Fruit fly (Drosophila melanogaster) whole organism, embryonic: Measurements from ENCODE around the gene nonC.
A peak's percentile ranks its signal among the peaks of the same experiment; 100 is the strongest.

Experiments used
- Blimp-1 ChIP-seq: fragments of 200-800 bp; sonication (Bioruptor generic); optimal IDR thresholded peaks from 3 replicates; lab custom pipeline; 2018; ENCODE audit warnings: missing biosample characterization, missing genetic modification characterization, mild to moderate bottlenecking, moderate library complexity, missing genetic modification reagents
- CG10543 ChIP-seq: fragments of 200-800 bp; sonication (Bioruptor generic); optimal IDR thresholded peaks from 3 replicates; lab custom pipeline; 2017; ENCODE audit warnings: missing biosample characterization, mild to moderate bottlenecking, missing genetic modification characterization, moderate library complexity
- CG10979 ChIP-seq: fragments of 200-800 bp; sonication (Bioruptor generic); optimal IDR thresholded peaks from 2 replicates; lab custom pipeline; 2018; ENCODE audit warnings: missing biosample characterization, mild to moderate bottlenecking, missing genetic modification characterization, moderate library complexity
- CG11456 ChIP-seq: fragments of 200-800 bp; sonication (Bioruptor generic); IDR thresholded peaks from 3 replicates; pipeline ENCODE4 v1.3.6; 2022; ENCODE audit warnings: missing biosample characterization, missing genetic modification characterization
- CG12071 ChIP-seq: fragments of 200-800 bp; sonication (Bioruptor generic); optimal IDR thresholded peaks from 3 replicates; lab custom pipeline; 2018; ENCODE audit warnings: missing biosample characterization, mild to moderate bottlenecking, missing genetic modification characterization
- CG12391 ChIP-seq: fragments of 200-800 bp; sonication (Bioruptor generic); optimal IDR thresholded peaks from 3 replicates; lab custom pipeline; 2018; ENCODE audit warnings: missing biosample characterization, mild to moderate bottlenecking, missing genetic modification characterization, moderate library complexity
- CG12942 ChIP-seq: fragments of 200-800 bp; sonication (Bioruptor generic); optimal IDR thresholded peaks from 3 replicates; lab custom pipeline; 2016; ENCODE audit warnings: missing biosample characterization, missing genetic modification characterization
- CG16779 ChIP-seq: fragments of 200-800 bp; sonication (Bioruptor generic); IDR thresholded peaks from 2 replicates; pipeline ENCODE4 v1.3.6; 2022; ENCODE audit warnings: missing biosample characterization, missing genetic modification characterization
- CG17186 ChIP-seq: fragments of 200-800 bp; sonication (Bioruptor generic); optimal IDR thresholded peaks from 3 replicates; lab custom pipeline; 2017; ENCODE audit warnings: missing biosample characterization, missing genetic modification reagents, missing genetic modification characterization
- CG18262 ChIP-seq: fragments of 200-800 bp; optimal IDR thresholded peaks from 3 replicates; lab custom pipeline; 2019; ENCODE audit warnings: missing biosample characterization, mild to moderate bottlenecking, missing genetic modification characterization, moderate library complexity
- CG3065 ChIP-seq: fragments of 200-800 bp; sonication (Bioruptor generic); optimal IDR thresholded peaks from 2 replicates; lab custom pipeline; 2016; ENCODE audit warnings: missing biosample characterization, missing genetic modification characterization
- CG4820 ChIP-seq: fragments of 200-800 bp; sonication (Bioruptor generic); optimal IDR thresholded peaks from 3 replicates; lab custom pipeline; 2016; ENCODE audit warnings: missing biosample characterization, missing genetic modification characterization
- CG6765 ChIP-seq: fragments of 200-800 bp; sonication (Bioruptor generic); optimal IDR thresholded peaks from 3 replicates; lab custom pipeline; 2017; ENCODE audit warnings: missing biosample characterization, mild to moderate bottlenecking, missing genetic modification characterization
- CG8281 ChIP-seq: fragments of 200-800 bp; sonication (Bioruptor generic); optimal IDR thresholded peaks from 2 replicates; lab custom pipeline; 2018; ENCODE audit warnings: missing biosample characterization, mild to moderate bottlenecking, missing genetic modification characterization, moderate library complexity
- CG8944 ChIP-seq: fragments of 200-800 bp; sonication (Bioruptor generic); optimal IDR thresholded peaks from 3 replicates; lab custom pipeline; 2016; ENCODE audit warnings: missing biosample characterization, missing genetic modification characterization
- D ChIP-seq, 2 experiments: fragments of 200-800 bp in 1 of 2; fragments of >200 bp in 1 of 2; sonication (Bioruptor generic) in 1 of 2; optimal IDR thresholded peaks; 2 replicates in 1 of 2; 3 replicates in 1 of 2; lab custom pipeline; 2017; ENCODE audit warnings: mild to moderate bottlenecking in 1 of 2, missing biosample characterization in 1 of 2, missing genetic modification characterization in 1 of 2, missing genetic modification reagents in 1 of 2
- Doc3 ChIP-seq: fragments of 200-800 bp; sonication (Bioruptor generic); IDR thresholded peaks from 3 replicates; pipeline ENCODE4 v1.3.6; 2022; ENCODE audit warnings: missing biosample characterization, missing genetic modification characterization; ENCODE audit not compliant: partially characterized antibody
- H15 ChIP-seq: fragments of 200-800 bp; sonication (Bioruptor generic); IDR thresholded peaks from 3 replicates; pipeline ENCODE4 v1.3.6; 2022; ENCODE audit warnings: missing biosample characterization, missing genetic modification characterization
- Hmx ChIP-seq: fragments of 200-800 bp; sonication (Bioruptor generic); optimal IDR thresholded peaks from 2 replicates; lab custom pipeline; 2016; ENCODE audit warnings: missing biosample characterization, missing genetic modification characterization
- Hr39 ChIP-seq: fragments of >200 bp; optimal IDR thresholded peaks from 2 replicates; lab custom pipeline; 2017
- Myb ChIP-seq: fragments of 200-800 bp; sonication (Bioruptor generic); optimal IDR thresholded peaks from 2 replicates; lab custom pipeline; 2016; ENCODE audit warnings: missing biosample characterization, missing genetic modification characterization
- Nf-YC ChIP-seq: fragments of 200-800 bp; optimal IDR thresholded peaks from 3 replicates; lab custom pipeline; 2019; ENCODE audit warnings: missing biosample characterization, mild to moderate bottlenecking, missing genetic modification characterization, moderate library complexity
- Stat92E ChIP-seq, 3 experiments: fragments of >200 bp in 2 of 3; fragments of 200-800 bp in 1 of 3; sonication (Bioruptor generic) in 1 of 3; optimal IDR thresholded peaks; 2 replicates each; lab custom pipeline; 2017 to 2019; ENCODE audit warnings: missing biosample characterization in 3 of 3, missing genetic modification characterization in 3 of 3, mild to moderate bottlenecking in 1 of 3, moderate library complexity in 1 of 3
- amos ChIP-seq: fragments of 200-800 bp; sonication (Bioruptor generic); IDR thresholded peaks from 2 replicates; pipeline ENCODE4 v1.3.6; 2022; ENCODE audit warnings: missing biosample characterization, missing genetic modification characterization; ENCODE audit not compliant: partially characterized antibody
- cato ChIP-seq: fragments of 200-800 bp; sonication (Bioruptor generic); optimal IDR thresholded peaks from 2 replicates; lab custom pipeline; 2016; ENCODE audit warnings: missing biosample characterization, missing genetic modification characterization, borderline replicate concordance
- ci ChIP-seq: fragments of 200-800 bp; sonication (Bioruptor generic); IDR thresholded peaks from 3 replicates; pipeline ENCODE4 v1.3.6; 2022; ENCODE audit warnings: missing biosample characterization, missing genetic modification characterization
- dati ChIP-seq: fragments of 200-800 bp; sonication (Bioruptor generic); IDR thresholded peaks from 2 replicates; pipeline ENCODE4 v1.3.6; 2022; ENCODE audit warnings: missing biosample characterization, missing genetic modification characterization
- disco-r ChIP-seq: fragments of 200-800 bp; sonication (Bioruptor generic); optimal IDR thresholded peaks from 2 replicates; lab custom pipeline; 2016; ENCODE audit warnings: missing biosample characterization, missing genetic modification characterization
- eve ChIP-seq, 2 experiments: fragments of >200 bp; optimal IDR thresholded peaks; 2 replicates each; lab custom pipeline; 2017; ENCODE audit warnings: missing biosample characterization in 2 of 2, missing genetic modification characterization in 2 of 2
- fd64A ChIP-seq: fragments of 200-800 bp; sonication (Bioruptor generic); optimal IDR thresholded peaks from 3 replicates; lab custom pipeline; 2018; ENCODE audit warnings: missing biosample characterization, mild to moderate bottlenecking, missing genetic modification characterization
- gro ChIP-seq: fragments of 200-800 bp; sonication (Bioruptor generic); optimal IDR thresholded peaks from 2 replicates; lab custom pipeline; 2016; ENCODE audit warnings: missing biosample characterization, missing genetic modification characterization
- gsb ChIP-seq: fragments of 200-800 bp; sonication (Bioruptor generic); IDR thresholded peaks from 2 replicates; pipeline ENCODE4 v1.3.6; 2022; ENCODE audit warnings: missing biosample characterization, missing genetic modification characterization
- insv ChIP-seq, 2 experiments: fragments of 200-800 bp; sonication (Bioruptor generic); optimal IDR thresholded peaks; 3 replicates each; lab custom pipeline; 2016 to 2018; ENCODE audit warnings: missing biosample characterization in 2 of 2, missing genetic modification characterization in 2 of 2
- kni ChIP-seq: fragments of 200-800 bp; sonication (Bioruptor generic); optimal IDR thresholded peaks from 3 replicates; lab custom pipeline; 2017; ENCODE audit warnings: mild to moderate bottlenecking, missing biosample characterization, missing genetic modification reagents, missing genetic modification characterization
- mam ChIP-seq: fragments of 200-800 bp; sonication (Bioruptor generic); optimal IDR thresholded peaks from 3 replicates; lab custom pipeline; 2016; ENCODE audit warnings: missing biosample characterization, missing genetic modification characterization
- mld ChIP-seq: fragments of 200-800 bp; sonication (Bioruptor generic); IDR thresholded peaks from 3 replicates; pipeline ENCODE4 v1.3.6; 2022; ENCODE audit warnings: missing biosample characterization, missing genetic modification characterization; ENCODE audit not compliant: partially characterized antibody
- oc ChIP-seq: fragments of 200-800 bp; sonication (Bioruptor generic); optimal IDR thresholded peaks from 2 replicates; lab custom pipeline; 2018; ENCODE audit warnings: missing biosample characterization, mild to moderate bottlenecking, missing genetic modification characterization, moderate library complexity
- p53 ChIP-seq: fragments of 200-800 bp; sonication (Bioruptor generic); optimal IDR thresholded peaks from 2 replicates; lab custom pipeline; 2016; ENCODE audit warnings: missing biosample characterization, missing genetic modification characterization
- pfk ChIP-seq: fragments of 200-800 bp; sonication (Bioruptor generic); optimal IDR thresholded peaks from 2 replicates; lab custom pipeline; 2018; ENCODE audit warnings: missing biosample characterization, mild to moderate bottlenecking, missing genetic modification characterization, moderate library complexity
- pnt ChIP-seq: fragments of 200-800 bp; sonication (Bioruptor generic); optimal IDR thresholded peaks from 3 replicates; lab custom pipeline; 2016; ENCODE audit warnings: missing biosample characterization, missing genetic modification characterization
- psq ChIP-seq: fragments of 200-800 bp; sonication (Bioruptor generic); optimal IDR thresholded peaks from 2 replicates; lab custom pipeline; 2017; ENCODE audit warnings: missing biosample characterization, missing genetic modification characterization
- ranshi ChIP-seq: fragments of 200-800 bp; sonication (Bioruptor generic); IDR thresholded peaks from 2 replicates; pipeline ENCODE4 v1.3.6; 2022; ENCODE audit warnings: missing biosample characterization, missing genetic modification characterization
- rib ChIP-seq: fragments of 200-800 bp; sonication (Bioruptor generic); IDR thresholded peaks from 2 replicates; pipeline ENCODE4 v1.3.6; 2022; ENCODE audit warnings: missing biosample characterization, missing genetic modification characterization
- sqz ChIP-seq: fragments of 200-800 bp; sonication (Bioruptor generic); optimal IDR thresholded peaks from 3 replicates; lab custom pipeline; 2018; ENCODE audit warnings: missing biosample characterization, mild to moderate bottlenecking, missing genetic modification characterization
- tap ChIP-seq: fragments of 200-800 bp; optimal IDR thresholded peaks from 3 replicates; lab custom pipeline; 2019; ENCODE audit warnings: missing biosample characterization, mild to moderate bottlenecking, missing genetic modification characterization, moderate library complexity
- toy ChIP-seq: fragments of 200-800 bp; sonication (Bioruptor generic); IDR thresholded peaks from 2 replicates; pipeline ENCODE4 v1.3.6; 2022; ENCODE audit warnings: missing biosample characterization, missing genetic modification characterization
- wdn ChIP-seq: fragments of 200-800 bp; sonication (Bioruptor generic); IDR thresholded peaks from 2 replicates; pipeline ENCODE4 v1.3.6; 2022; ENCODE audit warnings: missing biosample characterization, missing genetic modification characterization
- yki ChIP-seq: fragments of >200 bp; optimal IDR thresholded peaks from 3 replicates; lab custom pipeline; 2018

Gene nonC

dm6 chrX:6849178-6849956 lies 25.1 kb downstream of the nonC start, which contains the start of the genes Cht11 and CG4558 (continued):
- TF ChIP-seq Nf-YC (peak; percentile 75), ranshi (GFP tag; lab: Robert Waterston, UW) (peak; percentile 84), eve (GFP tag; optimal IDR thresholded peaks at IDR 0.05; lab: Kevin White, UChicago) (no peak), CG4820 (GFP tag; lab: Kevin White, UChicago) (peak; percentile 62), CG8944 (GFP tag; lab: Kevin White, UChicago) (peak; percentile 47), Hmx (GFP tag; lab: Kevin White, UChicago) (peak; percentile 57), CG12942 (GFP tag; lab: Kevin White, UChicago) (peak; percentile 72), CG6765 (GFP tag; lab: Kevin White, UChicago) (peak; percentile 7), pfk (GFP tag; lab: Kevin White, UChicago) (peak; percentile 23), Hr39 (lab: Kevin White, UChicago) (no peak), gro (GFP tag; lab: Kevin White, UChicago) (peak; percentile 49), pnt (peak; percentile 52), CG12391 (tag; lab: Kevin White, UChicago) (peak; percentile 89), mam (GFP tag; lab: Kevin White, UChicago) (peak; percentile 84), wdn (GFP tag; lab: Robert Waterston, UW) (peak; percentile 72), H15 (peak; percentile 76; the same call in 2 of the 3 replicates), CG16779 (GFP tag; lab: Robert Waterston, UW) (0 out of 2 replicates have a peak, but pooled peaks have one; percentile 22), insv (GFP tag; optimal IDR thresholded peaks at IDR 0.05; lab: Kevin White, UChicago) (peak in 1 of 2 experiments; percentile 66), fd64A (GFP tag; lab: Kevin White, UChicago) (no peak), Doc3 (GFP tag; lab: Robert Waterston, UW) (peak; percentile 39; the same call in 1 of the 3 replicates), CG18262 (tag; lab: Kevin White, UChicago) (peak; percentile 83), tap (tag; lab: Kevin White, UChicago) (peak; percentile 66), Blimp-1 (peak; percentile 74), Stat92E (GFP tag; optimal IDR thresholded peaks at IDR 0.05; lab: Kevin White, UChicago) (peak in 1 of 3 experiments; percentile 2), toy (GFP tag; lab: Robert Waterston, UW) (peak; percentile 30; the same call in 1 of the 2 replicates), sqz (peak; percentile 52), CG10543 (GFP tag; lab: Kevin White, UChicago) (peak; percentile 68), CG3065 (GFP tag; lab: Kevin White, UChicago) (peak; percentile 39), dati (GFP tag; lab: Robert Waterston, UW) (no peak), CG12071 (peak; percentile 15), kni (GFP tag; lab: Kevin White, UChicago) (peak; percentile 12), oc (peak; percentile 57), CG17186 (GFP tag; lab: Kevin White, UChicago) (no peak), mld (GFP tag; lab: Robert Waterston, UW) (no peak), yki (no peak), p53 (no peak), amos (GFP tag; lab: Robert Waterston, UW) (peak; percentile 50; the same call in 1 of the 2 replicates), psq (peak; percentile 65), Myb (peak; percentile 2), CG11456 (GFP tag; lab: Robert Waterston, UW) (peak; percentile 84), cato (GFP tag; lab: Kevin White, UChicago) (peak; percentile 71), rib (GFP tag; lab: Robert Waterston, UW) (peak; percentile 57; the same call in 1 of the 2 replicates), disco-r (GFP tag; lab: Kevin White, UChicago) (no peak), gsb (peak; percentile 51; the same call in 1 of the 2 replicates), CG10979 (tag; lab: Kevin White, UChicago) (peak; percentile 77), ci (peak; percentile 83), CG8281 (tag; lab: Kevin White, UChicago) (peak; percentile 42), D (optimal IDR thresholded peaks at IDR 0.05; lab: Kevin White, UChicago) (no peak), D (GFP tag; optimal IDR thresholded peaks at IDR 0.05; lab: Kevin White, UChicago) (peak; percentile 81)
